Fruit fly (Drosophila melanogaster) whole organism, embryonic: ENCODE measurements around the gene Vps29.

Experiments used
- Adf1 ChIP-seq: fragments of 200-800 bp; sonication (Bioruptor generic); IDR thresholded peaks from 2 replicates; pipeline ENCODE4 v1.3.6; 2022; ENCODE audit warnings: missing biosample characterization, missing genetic modification characterization
- B-H2 ChIP-seq: fragments of 200-800 bp; sonication (Bioruptor generic); optimal IDR thresholded peaks from 2 replicates; lab custom pipeline; 2018; ENCODE audit warnings: missing biosample characterization, mild to moderate bottlenecking, missing genetic modification characterization
- Bgb ChIP-seq: fragments of 200-800 bp; sonication (Bioruptor generic); IDR thresholded peaks from 2 replicates; pipeline ENCODE4 v1.3.6; 2022; ENCODE audit warnings: missing biosample characterization, missing genetic modification characterization; ENCODE audit not compliant: partially characterized antibody
- CG10543 ChIP-seq: fragments of 200-800 bp; sonication (Bioruptor generic); optimal IDR thresholded peaks from 3 replicates; lab custom pipeline; 2017; ENCODE audit warnings: missing biosample characterization, mild to moderate bottlenecking, missing genetic modification characterization, moderate library complexity
- CG11247 ChIP-seq: fragments of 200-800 bp; sonication (Bioruptor generic); IDR thresholded peaks from 2 replicates; pipeline ENCODE4 v1.3.6; 2022; ENCODE audit warnings: missing biosample characterization, missing genetic modification characterization
- CG12219 ChIP-seq: fragments of 200-800 bp; sonication (Bioruptor generic); optimal IDR thresholded peaks from 3 replicates; lab custom pipeline; 2018; ENCODE audit warnings: missing biosample characterization, mild to moderate bottlenecking, missing genetic modification characterization
- CG12659 ChIP-seq: fragments of 200-800 bp; sonication (Bioruptor generic); optimal IDR thresholded peaks from 3 replicates; lab custom pipeline; 2017; ENCODE audit warnings: mild to moderate bottlenecking, missing biosample characterization, missing genetic modification reagents, missing genetic modification characterization
- CG13123 ChIP-seq: fragments of 200-800 bp; sonication (Bioruptor generic); optimal IDR thresholded peaks from 2 replicates; lab custom pipeline; 2016; ENCODE audit warnings: missing biosample characterization, missing genetic modification characterization
- CG13894 ChIP-seq: fragments of 200-800 bp; sonication (Bioruptor generic); optimal IDR thresholded peaks from 3 replicates; lab custom pipeline; 2018; ENCODE audit warnings: missing biosample characterization, mild to moderate bottlenecking, missing genetic modification characterization, moderate library complexity
- CG14014 ChIP-seq: fragments of 200-800 bp; sonication (Bioruptor generic); IDR thresholded peaks from 2 replicates; pipeline ENCODE4 v1.3.6; 2022; ENCODE audit warnings: missing biosample characterization, missing genetic modification characterization
- CG17829 ChIP-seq: fragments of 200-800 bp; optimal IDR thresholded peaks from 2 replicates; lab custom pipeline; 2019; ENCODE audit warnings: missing biosample characterization, mild to moderate bottlenecking, missing genetic modification characterization, moderate library complexity
- CG18476 ChIP-seq: fragments of 200-800 bp; sonication (Bioruptor generic); optimal IDR thresholded peaks from 2 replicates; lab custom pipeline; 2016; ENCODE audit warnings: missing biosample characterization, mild to moderate bottlenecking, missing genetic modification characterization
- CG18764 ChIP-seq: fragments of 200-800 bp; sonication (Bioruptor generic); optimal IDR thresholded peaks from 3 replicates; lab custom pipeline; 2016; ENCODE audit warnings: missing biosample characterization, missing genetic modification characterization
- CG30020 ChIP-seq: fragments of 200-800 bp; optimal IDR thresholded peaks from 2 replicates; lab custom pipeline; 2019; ENCODE audit warnings: missing biosample characterization, mild to moderate bottlenecking, missing genetic modification characterization, moderate library complexity
- CG33213 ChIP-seq: fragments of 200-800 bp; sonication (Bioruptor generic); optimal IDR thresholded peaks from 3 replicates; lab custom pipeline; 2016; ENCODE audit warnings: missing biosample characterization, missing genetic modification characterization
- CG3726 ChIP-seq: fragments of 200-800 bp; sonication (Bioruptor generic); IDR thresholded peaks from 3 replicates; pipeline ENCODE4, ENCODE4 v1.3.6; 2022; ENCODE audit warnings: missing biosample characterization, missing genetic modification characterization
- CG4424 ChIP-seq: fragments of 200-800 bp; sonication (Bioruptor generic); optimal IDR thresholded peaks from 3 replicates; lab custom pipeline; 2016; ENCODE audit warnings: missing biosample characterization, missing genetic modification characterization
- CG4730 ChIP-seq: fragments of 200-800 bp; sonication (Bioruptor generic); IDR thresholded peaks from 2 replicates; pipeline ENCODE4 v1.3.6; 2022; ENCODE audit warnings: missing biosample characterization, missing genetic modification characterization
- CG6791 ChIP-seq: fragments of 200-800 bp; sonication (Bioruptor generic); IDR thresholded peaks from 3 replicates; pipeline ENCODE4 v1.3.6; 2022; ENCODE audit warnings: missing biosample characterization, missing genetic modification characterization; ENCODE audit not compliant: partially characterized antibody
- CG8478 ChIP-seq: fragments of >200 bp; optimal IDR thresholded peaks from 2 replicates; lab custom pipeline; 2018
- CG9437 ChIP-seq: fragments of 200-800 bp; sonication (Bioruptor generic); optimal IDR thresholded peaks from 2 replicates; lab custom pipeline; 2018; ENCODE audit warnings: missing biosample characterization, mild to moderate bottlenecking, missing genetic modification characterization
- Chrac-16 ChIP-seq: fragments of 200-800 bp; sonication (Bioruptor generic); optimal IDR thresholded peaks from 3 replicates; lab custom pipeline; 2016; ENCODE audit warnings: missing biosample characterization, missing genetic modification characterization
- H2.0 ChIP-seq: fragments of 200-800 bp; sonication (Bioruptor generic); IDR thresholded peaks from 2 replicates; pipeline ENCODE4 v1.3.6; 2022; ENCODE audit warnings: missing biosample characterization, missing genetic modification characterization
- HLHmδ ChIP-seq: fragments of 200-800 bp; sonication (Bioruptor generic); optimal IDR thresholded peaks from 2 replicates; lab custom pipeline; 2018; ENCODE audit warnings: missing biosample characterization, mild to moderate bottlenecking, missing genetic modification characterization, moderate library complexity
- Hand ChIP-seq: fragments of 200-800 bp; sonication (Bioruptor generic); optimal IDR thresholded peaks from 2 replicates; lab custom pipeline; 2017; ENCODE audit warnings: mild to moderate bottlenecking, missing biosample characterization, missing genetic modification reagents, missing genetic modification characterization
- Jarid2 ChIP-seq: fragments of 200-800 bp; sonication (Bioruptor generic); optimal IDR thresholded peaks from 3 replicates; lab custom pipeline; 2017; ENCODE audit warnings: mild to moderate bottlenecking, missing biosample characterization, missing genetic modification reagents, missing genetic modification characterization
- NC2β ChIP-seq: fragments of 200-800 bp; sonication (Bioruptor generic); optimal IDR thresholded peaks from 2 replicates; lab custom pipeline; 2016; ENCODE audit warnings: missing biosample characterization, missing genetic modification characterization
- Oli ChIP-seq: fragments of 200-800 bp; sonication (Bioruptor generic); optimal IDR thresholded peaks from 2 replicates; lab custom pipeline; 2018; ENCODE audit warnings: missing biosample characterization, mild to moderate bottlenecking, missing genetic modification characterization, moderate library complexity
- Stat92E ChIP-seq, 3 experiments: fragments of >200 bp in 2 of 3; fragments of 200-800 bp in 1 of 3; sonication (Bioruptor generic) in 1 of 3; optimal IDR thresholded peaks; 2 replicates each; lab custom pipeline; 2017 to 2019; ENCODE audit warnings: missing biosample characterization in 3 of 3, missing genetic modification characterization in 3 of 3, mild to moderate bottlenecking in 1 of 3, moderate library complexity in 1 of 3
- caup ChIP-seq: fragments of 200-800 bp; sonication (Bioruptor generic); optimal IDR thresholded peaks from 3 replicates; lab custom pipeline; 2017; ENCODE audit warnings: missing biosample characterization, mild to moderate bottlenecking, missing genetic modification characterization, moderate library complexity; ENCODE audit not compliant: severe bottlenecking
- crp ChIP-seq, 2 experiments: fragments of 200-800 bp; sonication (Bioruptor generic); optimal IDR thresholded peaks; 2 replicates in 1 of 2; 3 replicates in 1 of 2; lab custom pipeline; 2017; ENCODE audit warnings: missing biosample characterization in 2 of 2, missing genetic modification characterization in 2 of 2, mild to moderate bottlenecking in 1 of 2, moderate library complexity in 1 of 2
- disco-r ChIP-seq: fragments of 200-800 bp; sonication (Bioruptor generic); optimal IDR thresholded peaks from 2 replicates; lab custom pipeline; 2016; ENCODE audit warnings: missing biosample characterization, missing genetic modification characterization
- ftz-f1 ChIP-seq: fragments of 200-800 bp; sonication (Bioruptor generic); optimal IDR thresholded peaks from 2 replicates; lab custom pipeline; 2016; ENCODE audit warnings: missing biosample characterization, missing genetic modification characterization
- grau ChIP-seq: fragments of 200-800 bp; optimal IDR thresholded peaks from 3 replicates; lab custom pipeline; 2019; ENCODE audit warnings: missing biosample characterization, mild to moderate bottlenecking, missing genetic modification characterization, moderate library complexity
- ind ChIP-seq: fragments of 200-800 bp; sonication (Bioruptor generic); optimal IDR thresholded peaks from 3 replicates; lab custom pipeline; 2016; ENCODE audit warnings: missing biosample characterization, missing genetic modification characterization
- lilli ChIP-seq: fragments of 200-800 bp; sonication (Bioruptor generic); optimal IDR thresholded peaks from 3 replicates; lab custom pipeline; 2016; ENCODE audit warnings: missing biosample characterization, missing genetic modification characterization
- odd ChIP-seq: fragments of 200-800 bp; sonication (Bioruptor generic); optimal IDR thresholded peaks from 2 replicates; lab custom pipeline; 2017; ENCODE audit warnings: missing biosample characterization, mild to moderate bottlenecking, missing genetic modification characterization
- ranshi ChIP-seq: fragments of 200-800 bp; sonication (Bioruptor generic); IDR thresholded peaks from 2 replicates; pipeline ENCODE4 v1.3.6; 2022; ENCODE audit warnings: missing biosample characterization, missing genetic modification characterization
- scrt ChIP-seq: fragments of 200-800 bp; sonication (Bioruptor generic); optimal IDR thresholded peaks from 2 replicates; lab custom pipeline; 2018; ENCODE audit warnings: missing biosample characterization, mild to moderate bottlenecking, missing genetic modification characterization, moderate library complexity
- sisA ChIP-seq: fragments of 200-800 bp; sonication (Bioruptor generic); IDR thresholded peaks from 2 replicates; pipeline ENCODE4 v1.3.6; 2022; ENCODE audit warnings: missing biosample characterization, missing genetic modification characterization
- slp2 ChIP-seq: fragments of 200-800 bp; sonication (Bioruptor generic); optimal IDR thresholded peaks from 2 replicates; lab custom pipeline; 2016; ENCODE audit warnings: missing biosample characterization, missing genetic modification characterization
- tin ChIP-seq: fragments of 200-800 bp; sonication (Bioruptor generic); optimal IDR thresholded peaks from 3 replicates; lab custom pipeline; 2016; ENCODE audit warnings: missing biosample characterization, missing genetic modification characterization
- toy ChIP-seq: fragments of 200-800 bp; sonication (Bioruptor generic); IDR thresholded peaks from 2 replicates; pipeline ENCODE4 v1.3.6; 2022; ENCODE audit warnings: missing biosample characterization, missing genetic modification characterization
- tup ChIP-seq: fragments of 200-800 bp; sonication (Bioruptor generic); optimal IDR thresholded peaks from 2 replicates; lab custom pipeline; 2016; ENCODE audit warnings: missing biosample characterization, mild to moderate bottlenecking, missing genetic modification characterization, moderate library complexity
- twi ChIP-seq: fragments of 200-800 bp; optimal IDR thresholded peaks from 2 replicates; lab custom pipeline; 2019; ENCODE audit warnings: missing biosample characterization, mild to moderate bottlenecking, missing genetic modification characterization, moderate library complexity
- z ChIP-seq: fragments of 200-800 bp; sonication (Bioruptor generic); IDR thresholded peaks from 3 replicates; pipeline ENCODE4 v1.3.6; 2022; ENCODE audit warnings: missing biosample characterization, missing genetic modification characterization
- zen ChIP-seq: fragments of 200-800 bp; sonication (Bioruptor generic); optimal IDR thresholded peaks from 3 replicates; lab custom pipeline; 2018; ENCODE audit warnings: missing biosample characterization, mild to moderate bottlenecking, missing genetic modification characterization, moderate library complexity
- zfh1 ChIP-seq: fragments of 200-800 bp; sonication (Bioruptor generic); IDR thresholded peaks from 3 replicates; pipeline ENCODE4 v1.3.6; 2022; ENCODE audit warnings: missing biosample characterization, missing genetic modification characterization

The Vps29 gene

dm6 chr2L:1157679-1158518 lies 7.3 kb downstream of the Vps29 start, which contains the start of gene capt (continued):
- TF ChIP-seq lilli (GFP tag; lab: Kevin White, UChicago) = peak; percentile 53
- no peak for TF ChIP-seq disco-r (GFP tag; lab: Kevin White, UChicago)
- TF ChIP-seq CG11247 (GFP tag; lab: Robert Waterston, UW) = no peak; the same call in 1 of the 2 replicates
- no peak for TF ChIP-seq CG13123 (GFP tag; lab: Kevin White, UChicago)
- TF ChIP-seq Oli = peak; percentile 34
- no peak for TF ChIP-seq toy (GFP tag; lab: Robert Waterston, UW)
- TF ChIP-seq CG3726 (GFP tag; lab: Robert Waterston, UW) = no peak
- TF ChIP-seq CG18764 (GFP tag; lab: Kevin White, UChicago) = no peak
- no peak for TF ChIP-seq CG13894
- TF ChIP-seq slp2 (GFP tag; lab: Kevin White, UChicago) = peak; percentile 18
- TF ChIP-seq tup (GFP tag; lab: Kevin White, UChicago) = no peak
- TF ChIP-seq CG6791 (GFP tag; lab: Robert Waterston, UW) = no peak
- TF ChIP-seq CG9437 (GFP tag; lab: Kevin White, UChicago) = peak; percentile 44
- 0 out of 2 replicates have a peak, but pooled peaks have one; percentile 7 for TF ChIP-seq H2.0 (GFP tag; lab: Robert Waterston, UW)
- peak; percentile 2 for TF ChIP-seq CG10543 (GFP tag; lab: Kevin White, UChicago)
- no peak for TF ChIP-seq twi (tag; lab: Kevin White, UChicago)
- TF ChIP-seq CG12219 (GFP tag; lab: Kevin White, UChicago) = no peak
- no peak for TF ChIP-seq Jarid2
- TF ChIP-seq CG12659 = peak; percentile 28
- peak; percentile 20; the same call in 1 of the 2 replicates for TF ChIP-seq ranshi (GFP tag; lab: Robert Waterston, UW)
- TF ChIP-seq B-H2 = no peak
- 0 out of 3 replicates have a peak, but pooled peaks have one; percentile 3 for TF ChIP-seq z
- TF ChIP-seq HLHmδ (GFP tag; lab: Kevin White, UChicago) = no peak
- peak; percentile 39 for TF ChIP-seq Chrac-16 (GFP tag; lab: Kevin White, UChicago)
- no peak for TF ChIP-seq CG18476 (GFP tag; lab: Kevin White, UChicago)
- peak; percentile 36 for TF ChIP-seq scrt
- TF ChIP-seq Hand (GFP tag; lab: Kevin White, UChicago) = no peak
- no peak for TF ChIP-seq ftz-f1
- no peak for TF ChIP-seq caup (GFP tag; lab: Kevin White, UChicago)
- TF ChIP-seq CG14014 (GFP tag; lab: Robert Waterston, UW) = no peak
- TF ChIP-seq CG4424 = peak; percentile 21
- TF ChIP-seq grau (tag; lab: Kevin White, UChicago) = peak; percentile 39
- TF ChIP-seq CG4730 = no peak
- TF ChIP-seq NC2β (GFP tag; lab: Kevin White, UChicago) = no peak
- no peak for TF ChIP-seq odd (GFP tag; lab: Kevin White, UChicago)
- TF ChIP-seq ind (GFP tag; lab: Kevin White, UChicago) = peak; percentile 52
- TF ChIP-seq Stat92E (GFP tag; optimal IDR thresholded peaks at IDR 0.05; lab: Kevin White, UChicago) = no peak
- TF ChIP-seq zen (tag; lab: Kevin White, UChicago) = peak; percentile 17
- TF ChIP-seq CG30020 (tag; lab: Kevin White, UChicago) = no peak
- peak; percentile 21; the same call in 1 of the 2 replicates for TF ChIP-seq sisA (GFP tag; lab: Robert Waterston, UW)
- no peak for TF ChIP-seq CG33213 (GFP tag; lab: Kevin White, UChicago)
- TF ChIP-seq zfh1 (GFP tag; lab: Robert Waterston, UW) = 0 out of 3 replicates have a peak, but pooled peaks have one; percentile 30
- no peak for TF ChIP-seq CG8478 (lab: Kevin White, UChicago)
- peak; percentile 6 to 66 for TF ChIP-seq crp (GFP tag; optimal IDR thresholded peaks at IDR 0.05; lab: Kevin White, UChicago)
- TF ChIP-seq Adf1 (GFP tag; lab: Robert Waterston, UW) = no peak
- peak; percentile 18 for TF ChIP-seq CG17829 (tag; lab: Kevin White, UChicago)
- peak; percentile 42; the same call in 1 of the 2 replicates for TF ChIP-seq Bgb (GFP tag; lab: Robert Waterston, UW)
- TF ChIP-seq tin (GFP tag; lab: Kevin White, UChicago) = no peak
